Fruit fly (Drosophila melanogaster): Measurements from ENCODE around the gene Paics.

The Paics gene

dm6 chrX:12752196-12752595 is 8.2 kb downstream of the Paics start (continued):
- TF ChIP-seq pdm3 (GFP tag; optimal IDR thresholded peaks at IDR 0.05) (peak; percentile 100), CG11902 (GFP tag; optimal IDR thresholded peaks at IDR 0.05) (peak; percentile 99), Sox14 (GFP tag; optimal IDR thresholded peaks at IDR 0.05) (peak; percentile 100), CG8119 (GFP tag; IDR thresholded peaks at IDR 0.05) (peak; percentile 99), spab (GFP tag; optimal IDR thresholded peaks at IDR 0.05) (peak; percentile 100), CG8319 (GFP tag; optimal IDR thresholded peaks at IDR 0.05) (peak; percentile 99), svp (GFP tag) (peak; percentile 100), Hr39 (GFP tag; optimal IDR thresholded peaks at IDR 0.05) (peak; percentile 100), salr (GFP tag; optimal IDR thresholded peaks at IDR 0.05) (peak; percentile 99 to 100), CG4318 (GFP tag; optimal IDR thresholded peaks at IDR 0.05) (peak; percentile 98), fd59A (GFP tag; optimal IDR thresholded peaks at IDR 0.05) (peak; percentile 100), CG16779 (tag; optimal IDR thresholded peaks at IDR 0.05) (peak; percentile 97), CG6808 (GFP tag; optimal IDR thresholded peaks at IDR 0.05) (peak; percentile 99), Eip93F (GFP tag; optimal IDR thresholded peaks at IDR 0.05) (peak; percentile 99), CG6792 (GFP tag; optimal IDR thresholded peaks at IDR 0.05) (peak; percentile 100), CG6276 (GFP tag; optimal IDR thresholded peaks at IDR 0.05) (peak; percentile 99), fd85E (GFP tag; optimal IDR thresholded peaks at IDR 0.05) (peak; percentile 97), eg (GFP tag; IDR thresholded peaks at IDR 0.05) (peak; percentile 99), Eip78C (GFP tag) (peak; percentile 100), topi (GFP tag; optimal IDR thresholded peaks at IDR 0.05) (peak; percentile 100), CG11294 (GFP tag; IDR thresholded peaks at IDR 0.05) (peak; percentile 99), Sox15 (GFP tag; optimal IDR thresholded peaks at IDR 0.05) (peak; percentile 99), CG6163 (GFP tag; IDR thresholded peaks at IDR 0.05) (peak; percentile 100), Ets21C (GFP tag; optimal IDR thresholded peaks at IDR 0.05) (peak; percentile 99), Hr4 (GFP tag; optimal IDR thresholded peaks at IDR 0.05) (peak; percentile 94)

DNA sequence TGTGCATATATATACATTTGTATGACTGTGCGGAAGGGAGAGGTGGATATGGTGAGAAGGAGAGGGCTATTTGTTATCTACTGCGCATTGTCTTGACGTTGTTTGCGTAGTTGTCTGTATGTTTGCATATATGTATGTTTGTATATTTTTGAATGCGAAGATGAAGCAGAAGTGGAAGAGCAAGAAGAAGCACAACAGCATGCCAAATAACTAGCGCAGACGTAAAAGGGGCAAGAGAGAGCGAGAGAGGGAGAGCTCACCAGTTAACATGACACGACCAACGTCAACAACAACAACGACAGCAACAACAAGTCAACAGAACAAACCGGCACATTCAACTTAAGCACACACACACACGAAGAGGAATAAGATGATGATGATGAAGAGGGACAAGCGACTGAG is 8.6 kb downstream of the Paics start:
- TF ChIP-seq dac (GFP tag; optimal IDR thresholded peaks at IDR 0.05), result no peak
- no peak for TF ChIP-seq acj6 (GFP tag; optimal IDR thresholded peaks at IDR 0.05)
- no peak for TF ChIP-seq topi (GFP tag; optimal IDR thresholded peaks at IDR 0.05)
- TF ChIP-seq Gug (GFP tag; IDR thresholded peaks at IDR 0.05), result no peak
- no peak for TF ChIP-seq CG15336 (GFP tag; IDR thresholded peaks at IDR 0.05)
- no peak for TF ChIP-seq Eip93F (GFP tag; optimal IDR thresholded peaks at IDR 0.05)

dm6 chrX:12750928-12751631 is 9.3 kb downstream of the Paics start:
- TF ChIP-seq CG6854 (GFP tag; optimal IDR thresholded peaks at IDR 0.05) (peak; percentile 99), vri (GFP tag; optimal IDR thresholded peaks at IDR 0.05) (peak; percentile 97), eg (GFP tag; IDR thresholded peaks at IDR 0.05) (peak; percentile 100), CG11902 (GFP tag; optimal IDR thresholded peaks at IDR 0.05) (peak; percentile 99), Ets21C (GFP tag; optimal IDR thresholded peaks at IDR 0.05) (peak; percentile 99), fkh (GFP tag; optimal IDR thresholded peaks at IDR 0.05) (peak; percentile 87), OdsH (GFP tag; optimal IDR thresholded peaks at IDR 0.05) (peak; percentile 100), spab (GFP tag; optimal IDR thresholded peaks at IDR 0.05) (peak; percentile 100), CG6808 (GFP tag; optimal IDR thresholded peaks at IDR 0.05) (peak; percentile 99), Blimp-1 (GFP tag; optimal IDR thresholded peaks at IDR 0.05) (peak; percentile 98), CG3919 (GFP tag; optimal IDR thresholded peaks at IDR 0.05) (peak; percentile 100), CG31627 (GFP tag; optimal IDR thresholded peaks at IDR 0.05) (peak; percentile 100), CG15336 (GFP tag; IDR thresholded peaks at IDR 0.05) (peak; percentile 100), dsx (GFP tag; optimal IDR thresholded peaks at IDR 0.05; ENCODE audit: poor library complexity, severe bottlenecking) (peak; percentile 100), Hr4 (GFP tag; optimal IDR thresholded peaks at IDR 0.05) (peak; percentile 100), Eip78C (GFP tag) (peak; percentile 100), achi (GFP tag; optimal IDR thresholded peaks at IDR 0.05) (peak; percentile 99), CG3032 (tag; optimal IDR thresholded peaks at IDR 0.05) (peak; percentile 100), Sox102F (GFP tag; optimal IDR thresholded peaks at IDR 0.05) (peak; percentile 99), CG6276 (GFP tag; optimal IDR thresholded peaks at IDR 0.05) (peak; percentile 100), fd85E (GFP tag; optimal IDR thresholded peaks at IDR 0.05) (peak; percentile 97), Ets96B (tag; optimal IDR thresholded peaks at IDR 0.05) (peak; percentile 100), lz (GFP tag; optimal IDR thresholded peaks at IDR 0.05) (peak; percentile 100), topi (GFP tag; optimal IDR thresholded peaks at IDR 0.05) (peak; percentile 100), fd59A (GFP tag; optimal IDR thresholded peaks at IDR 0.05) (peak; percentile 100), svp (GFP tag) (peak; percentile 100), esn (GFP tag; optimal IDR thresholded peaks at IDR 0.05) (peak; percentile 100), CG9139 (GFP tag; optimal IDR thresholded peaks at IDR 0.05) (peak; percentile 100), CG16779 (tag; optimal IDR thresholded peaks at IDR 0.05) (peak; percentile 100), Smox (GFP tag; optimal IDR thresholded peaks at IDR 0.05) (peak; percentile 100), acj6 (GFP tag; optimal IDR thresholded peaks at IDR 0.05) (peak; percentile 100), salr (GFP tag; optimal IDR thresholded peaks at IDR 0.05) (peak; percentile 99 to 100)

All from whole organism, prepupa.